Worm (Caenorhabditis elegans) whole organism, mixed stage, embryonic: ENCODE results near the gene ogr-2.

Source experiments
- ces-1 ChIP-seq: fragments of 150-350 bp; optimal IDR thresholded peaks from 2 replicates; lab custom pipeline; 2014; ENCODE audit warnings: missing biosample characterization, missing genetic modification reagents, missing genetic modification characterization
- drap-1 ChIP-seq: fragments of 200-800 bp; sonication (Bioruptor generic); optimal IDR thresholded peaks from 3 replicates; lab custom pipeline; 2018; ENCODE audit warnings: mild to moderate bottlenecking, missing genetic modification characterization, missing compliant biosample characterization
- lin-13 ChIP-seq: fragments of 150-350 bp; optimal IDR thresholded peaks from 2 replicates; lab custom pipeline; 2014; ENCODE audit warnings: missing biosample characterization, missing genetic modification characterization
- lsy-2 ChIP-seq: fragments of 150-350 bp; optimal IDR thresholded peaks from 2 replicates; lab custom pipeline; 2014; ENCODE audit warnings: missing biosample characterization, missing genetic modification characterization
- mab-5 ChIP-seq: fragments of 150-350 bp; optimal IDR thresholded peaks from 2 replicates; lab custom pipeline; 2014; ENCODE audit warnings: missing biosample characterization, missing genetic modification characterization
- mls-2 ChIP-seq: sonication (generic microtip); optimal IDR thresholded peaks from 2 replicates; lab custom pipeline; 2016; ENCODE audit warnings: mild to moderate bottlenecking, missing genetic modification characterization, moderate library complexity, missing compliant biosample characterization
- nhr-237 ChIP-seq: fragments of 150-350 bp; optimal IDR thresholded peaks from 2 replicates; lab custom pipeline; 2014; ENCODE audit warnings: missing biosample characterization, missing genetic modification characterization
- nhr-28 ChIP-seq: fragments of 150-350 bp; optimal IDR thresholded peaks from 2 replicates; lab custom pipeline; 2014; ENCODE audit warnings: missing biosample characterization, missing genetic modification characterization
- snpc-4 ChIP-seq: fragments of 150-350 bp; optimal IDR thresholded peaks from 2 replicates; lab custom pipeline; 2014; ENCODE audit warnings: missing biosample characterization, missing genetic modification characterization
- tbx-8 ChIP-seq: fragments of 200-800 bp; sonication (Bioruptor generic); optimal IDR thresholded peaks from 2 replicates; lab custom pipeline; 2018; ENCODE audit warnings: mild to moderate bottlenecking, missing genetic modification characterization, moderate library complexity, missing compliant biosample characterization
- unc-39 ChIP-seq: fragments of 150-350 bp; optimal IDR thresholded peaks from 2 replicates; lab custom pipeline; 2014; ENCODE audit warnings: missing biosample characterization, missing genetic modification characterization
- unc-62 ChIP-seq: fragments of 150-350 bp; optimal IDR thresholded peaks from 2 replicates; lab custom pipeline; 2014; ENCODE audit warnings: missing biosample characterization, missing genetic modification reagents, missing genetic modification characterization
- ztf-11 ChIP-seq: fragments of 150-350 bp; optimal IDR thresholded peaks from 2 replicates; lab custom pipeline; 2014; ENCODE audit warnings: missing biosample characterization, missing genetic modification characterization

- TF ChIP-seq ztf-11 (tag; lab: Kevin White, UChicago), result no peak
- no peak for TF ChIP-seq nhr-237 (tag; lab: Kevin White, UChicago)
- no peak for TF ChIP-seq lsy-2 (tag; lab: Kevin White, UChicago)
- TF ChIP-seq ces-1, result peak; percentile 59
- no peak for TF ChIP-seq lin-13 (tag; lab: Kevin White, UChicago)
- TF ChIP-seq tbx-8 (GFP tag; lab: Kevin White, UChicago), result no peak
- no peak for TF ChIP-seq mab-5 (tag; lab: Kevin White, UChicago)
- no peak for TF ChIP-seq nhr-28 (tag; lab: Kevin White, UChicago)
- TF ChIP-seq drap-1 (GFP tag; lab: Kevin White, UChicago), result no peak
- TF ChIP-seq mls-2 (tag; lab: Kevin White, UChicago), result no peak
- TF ChIP-seq snpc-4 (tag; lab: Kevin White, UChicago), result no peak
- TF ChIP-seq unc-39 (tag; lab: Kevin White, UChicago), result no peak
- TF ChIP-seq unc-62, result no peak
Observed at ce11 chrII:9992474-9992873, 48.5 kb upstream of the ogr-2 start.
